Worm (Caenorhabditis elegans) whole organism, L1 larva: ENCODE measurements around the gene pdfr-1.

Source experiments
- C04F5.9 ChIP-seq: sonication (generic microtip); optimal IDR thresholded peaks from 2 replicates; lab custom pipeline; 2016; ENCODE audit warnings: missing genetic modification characterization, missing compliant biosample characterization
- aly-2 ChIP-seq: fragments of 150-350 bp; optimal IDR thresholded peaks from 2 replicates; lab custom pipeline; 2014; ENCODE audit warnings: missing biosample characterization, missing genetic modification characterization
- dsc-1 ChIP-seq: sonication (generic microtip); optimal IDR thresholded peaks from 2 replicates; lab custom pipeline; 2016; ENCODE audit warnings: mild to moderate bottlenecking, missing genetic modification characterization, missing compliant biosample characterization
- efl-1 ChIP-seq, 4 experiments: fragments of 150-350 bp; optimal IDR thresholded peaks in 3 of 4; peaks in 1 of 4; 1 replicate in 1 of 4; 2 replicates in 3 of 4; lab custom pipeline; 2014; ENCODE audit warnings: missing biosample characterization in 2 of 4, missing genetic modification characterization in 2 of 4, missing genetic modification reagents in 2 of 4
- egl-13 ChIP-seq: sonication (generic microtip); optimal IDR thresholded peaks from 2 replicates; lab custom pipeline; 2016; ENCODE audit warnings: missing genotype, missing genetic modification reagents, missing genetic modification characterization, missing compliant biosample characterization
- elt-2 ChIP-seq: sonication (generic microtip); optimal IDR thresholded peaks from 2 replicates; lab custom pipeline; 2016; ENCODE audit warnings: missing genetic modification characterization, mild to moderate bottlenecking, inconsistent platforms, missing compliant biosample characterization, missing genetic modification reagents
- elt-3 ChIP-seq, 6 experiments: fragments of 150-350 bp in 1 of 6; sonication (generic microtip); optimal IDR thresholded peaks; 2 replicates each; lab custom pipeline; 2017 to 2018; ENCODE audit warnings: missing biosample characterization in 6 of 6, missing genetic modification characterization in 6 of 6, inconsistent platforms in 1 of 6
- ets-5 ChIP-seq: fragments of 200-800 bp; sonication (Bioruptor generic); IDR thresholded peaks from 2 replicates; pipeline ENCODE4 v1.3.6; 2022; ENCODE audit warnings: missing genetic modification characterization, missing compliant biosample characterization
- fkh-10 ChIP-seq: sonication (generic microtip); optimal IDR thresholded peaks from 2 replicates; lab custom pipeline; 2017; ENCODE audit warnings: missing biosample characterization, missing genetic modification reagents, missing genetic modification characterization
- fkh-8 ChIP-seq: sonication (generic microtip); optimal IDR thresholded peaks from 2 replicates; lab custom pipeline; 2016; ENCODE audit warnings: mild to moderate bottlenecking, missing genetic modification characterization, missing compliant biosample characterization
- hlh-17 ChIP-seq: fragments of 200-800 bp; sonication (Bioruptor generic); optimal IDR thresholded peaks from 2 replicates; lab custom pipeline; 2018; ENCODE audit warnings: missing genetic modification characterization, mild to moderate bottlenecking, missing compliant biosample characterization, moderate library complexity, borderline replicate concordance
- jun-1 ChIP-seq: fragments of 150-350 bp; optimal IDR thresholded peaks from 2 replicates; lab custom pipeline; 2014; ENCODE audit warnings: missing biosample characterization, missing genetic modification reagents, missing genetic modification characterization
- lin-14 ChIP-seq: fragments of 200-800 bp; sonication (Bioruptor generic); optimal IDR thresholded peaks from 2 replicates; lab custom pipeline; 2018; ENCODE audit warnings: mild to moderate bottlenecking, missing genetic modification characterization, moderate library complexity, missing compliant biosample characterization
- mab-9 ChIP-seq: fragments of 200-800 bp; sonication (Bioruptor generic); IDR thresholded peaks from 2 replicates; pipeline ENCODE4 v1.3.6; 2022; ENCODE audit warnings: missing genetic modification reagents, missing genetic modification characterization, missing compliant biosample characterization
- nhr-19 ChIP-seq: fragments of 200-800 bp; sonication (Bioruptor generic); conservative IDR thresholded peaks from 2 replicates; pipeline ENCODE4 v1.3.6; 2022; ENCODE audit warnings: missing genetic modification characterization, missing compliant biosample characterization
- nhr-47 ChIP-seq: sonication (generic microtip); optimal IDR thresholded peaks from 2 replicates; lab custom pipeline; 2016; ENCODE audit warnings: mild to moderate bottlenecking, missing genetic modification characterization, moderate library complexity, missing compliant biosample characterization
- nhr-76 ChIP-seq: sonication (generic microtip); optimal IDR thresholded peaks from 2 replicates; lab custom pipeline; 2017; ENCODE audit warnings: missing biosample characterization, missing genetic modification characterization
- nhr-84 ChIP-seq: sonication (generic microtip); optimal IDR thresholded peaks from 2 replicates; lab custom pipeline; 2017; ENCODE audit warnings: missing biosample characterization, missing genetic modification characterization
- nhr-85 ChIP-seq: sonication (generic microtip); peaks from one replicate; lab custom pipeline; 2016; ENCODE audit warnings: missing genetic modification characterization, inconsistent platforms, missing compliant biosample characterization
- pax-3 ChIP-seq: fragments of 200-800 bp; sonication (Bioruptor generic); optimal IDR thresholded peaks from 2 replicates; lab custom pipeline; 2018; ENCODE audit warnings: mild to moderate bottlenecking, missing genetic modification characterization, moderate library complexity, missing compliant biosample characterization
- rnt-1 ChIP-seq: sonication (generic microtip); optimal IDR thresholded peaks from 2 replicates; lab custom pipeline; 2016; ENCODE audit warnings: mild to moderate bottlenecking, missing genetic modification characterization, moderate library complexity, missing compliant biosample characterization
- snpc-4 ChIP-seq: fragments of 150-350 bp; optimal IDR thresholded peaks from 2 replicates; lab custom pipeline; 2014; ENCODE audit warnings: missing biosample characterization, missing genetic modification characterization
- tlp-1 ChIP-seq: fragments of 150-350 bp; optimal IDR thresholded peaks from 2 replicates; lab custom pipeline; 2014; ENCODE audit warnings: missing biosample characterization, missing genetic modification characterization
- unc-130 ChIP-seq: fragments of 150-350 bp; optimal IDR thresholded peaks from 2 replicates; lab custom pipeline; 2017; ENCODE audit warnings: missing biosample characterization, missing genetic modification characterization, inconsistent platforms
- unc-62 ChIP-seq: fragments of 150-350 bp; optimal IDR thresholded peaks from 2 replicates; lab custom pipeline; 2014; ENCODE audit warnings: missing biosample characterization, missing genetic modification reagents, missing genetic modification characterization
- unc-86 ChIP-seq: sonication (generic microtip); optimal IDR thresholded peaks from 2 replicates; lab custom pipeline; 2016; ENCODE audit warnings: missing genetic modification characterization, missing compliant biosample characterization
- unc-98 ChIP-seq: fragments of 200-800 bp; sonication (Bioruptor generic); IDR thresholded peaks from 2 replicates; pipeline ENCODE4 v1.3.6; 2022; ENCODE audit warnings: missing genetic modification characterization, missing compliant biosample characterization
- xbp-1 ChIP-seq: sonication (generic microtip); optimal IDR thresholded peaks from 2 replicates; lab custom pipeline; 2016; ENCODE audit warnings: missing genetic modification characterization, missing compliant biosample characterization
- zag-1 ChIP-seq: fragments of 150-350 bp; optimal IDR thresholded peaks from 2 replicates; lab custom pipeline; 2014; ENCODE audit warnings: missing biosample characterization, missing genetic modification characterization
- ztf-11 ChIP-seq, 2 experiments: sonication (generic microtip); optimal IDR thresholded peaks; 2 replicates each; lab custom pipeline; 2016 to 2017; ENCODE audit warnings: missing genetic modification characterization in 2 of 2, missing biosample characterization in 1 of 2, missing compliant biosample characterization in 1 of 2

pdfr-1 gene

ce11 chrIII:6681790-6682189, 29.9 kb upstream of the pdfr-1 start:
- TF ChIP-seq unc-62 (GFP tag; lab: Kevin White, UChicago) (no peak), fkh-10 (GFP tag; lab: Kevin White, UChicago) (peak; percentile 2)

- TF ChIP-seq unc-86 (tag; lab: Kevin White, UChicago) = no peak
- no peak for TF ChIP-seq efl-1 (optimal IDR thresholded peaks at IDR 0.05; lab: Kevin White, UChicago)
- TF ChIP-seq efl-1 (GFP tag; optimal IDR thresholded peaks at IDR 0.05 in 1 of 2; lab: Kevin White, UChicago) = no peak
- TF ChIP-seq xbp-1 (tag; lab: Kevin White, UChicago) = no peak
- TF ChIP-seq mab-9 (GFP tag; lab: Robert Waterston, UW) = no peak
- no peak for TF ChIP-seq unc-98 (GFP tag; lab: Robert Waterston, UW)
- TF ChIP-seq hlh-17 (GFP tag; lab: Kevin White, UChicago) = no peak
- no peak for TF ChIP-seq aly-2 (tag; lab: Kevin White, UChicago)
- no peak for TF ChIP-seq elt-3 (tag; optimal IDR thresholded peaks at IDR 0.05; lab: Kevin White, UChicago)
- TF ChIP-seq ets-5 (GFP tag; lab: Robert Waterston, UW) = no peak
- no peak for TF ChIP-seq zag-1
- TF ChIP-seq ztf-11 (tag; optimal IDR thresholded peaks at IDR 0.05; lab: Kevin White, UChicago) = no peak
- TF ChIP-seq nhr-76 (tag; lab: Kevin White, UChicago) = no peak
- TF ChIP-seq tlp-1 (tag; lab: Kevin White, UChicago) = no peak
- TF ChIP-seq, all 84 proteins: peak for 0
These were observed 29.1 kb upstream of the pdfr-1 start for ce11 chrIII:6680963-6681362.

ce11 chrIII:6679323-6679722, 27.4 kb upstream of the pdfr-1 start:
- TF ChIP-seq unc-130 (tag; lab: Kevin White, UChicago) (no peak), pax-3 (tag; lab: Kevin White, UChicago) (peak; percentile 30), dsc-1 (tag; lab: Kevin White, UChicago) (peak; percentile 84), unc-62 (GFP tag; lab: Kevin White, UChicago) (no peak), egl-13 (tag; lab: Kevin White, UChicago) (peak; percentile 66), nhr-84 (tag; lab: Kevin White, UChicago) (no peak), tlp-1 (tag; lab: Kevin White, UChicago) (no peak)

ce11 chrIII:6677304-6677703, 25.4 kb upstream of the pdfr-1 start:
- TF ChIP-seq lin-14 (peak; percentile 34), nhr-85 (tag; lab: Kevin White, UChicago) (no peak)

DNA sequence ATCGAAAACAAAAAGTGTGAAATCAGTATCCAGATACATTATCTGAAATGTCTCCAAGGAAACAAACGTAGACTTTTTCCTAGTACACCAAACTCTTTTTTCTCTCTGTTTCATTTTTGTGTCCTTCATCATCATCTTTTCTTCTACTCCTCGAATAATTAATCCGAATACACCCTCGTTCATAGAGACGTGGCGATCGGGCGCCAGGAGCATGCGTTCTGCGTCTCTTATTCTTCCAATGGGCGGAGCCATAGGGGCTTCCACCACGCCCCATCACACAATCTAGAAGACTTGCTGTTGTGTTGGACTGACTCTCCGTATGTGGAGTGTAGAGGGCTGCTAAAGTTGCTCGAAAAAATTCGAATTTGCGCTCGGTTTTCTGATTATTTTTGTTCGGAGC, 23.6 kb upstream of the pdfr-1 start, which contains the start of gene rbf-1:
Gene rbf-1 (plus strand): TSS at position 301 of the 400 bp plus-strand sequence.
- TF ChIP-seq fkh-8 (tag; lab: Kevin White, UChicago) = peak; percentile 18
- no peak for TF ChIP-seq tlp-1 (tag; lab: Kevin White, UChicago)

DNA sequence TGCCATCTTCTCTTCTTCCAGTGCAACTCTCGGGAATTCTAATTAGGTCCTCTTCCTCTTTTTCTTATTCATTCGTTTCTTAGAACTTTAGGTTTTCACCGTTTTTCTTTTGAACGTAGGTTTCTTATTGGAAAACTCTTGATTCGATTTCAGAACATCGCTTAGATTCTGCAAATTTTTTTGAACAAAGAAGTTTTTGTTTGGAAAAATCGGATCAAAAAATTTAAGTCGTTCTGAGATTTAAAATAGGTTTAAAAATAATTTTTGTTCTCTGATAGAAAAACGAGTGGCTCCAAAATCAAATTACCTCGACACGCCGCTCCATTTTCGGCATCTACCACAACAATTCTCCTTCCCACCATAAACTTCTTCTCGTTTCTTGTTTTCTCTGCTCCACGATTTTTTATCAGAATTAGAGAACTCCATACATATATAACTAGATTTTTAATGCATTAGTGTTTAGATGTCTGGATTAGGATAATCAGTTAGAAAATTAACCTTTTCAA, 18.9 kb upstream of the pdfr-1 start:
- no peak for TF ChIP-seq elt-2 (tag; lab: Kevin White, UChicago)
- peak; percentile 29 for TF ChIP-seq lin-14
- TF ChIP-seq C04F5.9 (tag; lab: Kevin White, UChicago) = no peak
- no peak for TF ChIP-seq jun-1 (tag; lab: Kevin White, UChicago)
- TF ChIP-seq snpc-4 (tag; lab: Kevin White, UChicago) = no peak
- TF ChIP-seq nhr-47 = no peak

- TF ChIP-seq rnt-1 (tag; lab: Kevin White, UChicago) = peak; percentile 17
- TF ChIP-seq nhr-19 (GFP tag; lab: Robert Waterston, UW) = peak; percentile 37; the same call in 1 of the 2 replicates
These were observed 9.8 kb upstream of the pdfr-1 start for ce11 chrIII:6661660-6662059.
